Fruit fly (Drosophila melanogaster): ENCODE results near the gene CG15531.
A peak's percentile ranks its signal among the peaks of the same experiment; 100 is the strongest.

The CG15531 gene

dm6 chr3R:30196128-30196527, at the start of gene CG15531:
TSS of gene CG15531 (minus strand) at chr3R:30196228.
- TF ChIP-seq CTCF (optimal IDR thresholded peaks at IDR 0.05) (no peak), CG8478 (optimal IDR thresholded peaks at IDR 0.05) (no peak)

- TF ChIP-seq CG8478 (optimal IDR thresholded peaks at IDR 0.05) (no peak), CTCF (optimal IDR thresholded peaks at IDR 0.05) (no peak)
Measured at dm6 chr3R:30243262-30243815, 47.3 kb upstream of the CG15531 start, which contains the start of gene CG9737. TSS of gene CG9737 (minus strand) at chr3R:30243312.

- no peak for TF ChIP-seq CTCF (optimal IDR thresholded peaks at IDR 0.05)
- TF ChIP-seq CG8478 (optimal IDR thresholded peaks at IDR 0.05), result no peak
Measured at dm6 chr3R:30240245-30240644, 44.2 kb upstream of the CG15531 start.

dm6 chr3R:30237634-30238033, 41.6 kb upstream of the CG15531 start, which contains the start of gene CG43448:
TSS of gene CG43448 (minus strand) at chr3R:30237734.
- TF ChIP-seq CG8478 (optimal IDR thresholded peaks at IDR 0.05), result no peak
- no peak for TF ChIP-seq CTCF (optimal IDR thresholded peaks at IDR 0.05)

dm6 chr3R:30236994-30237393, 41.0 kb upstream of the CG15531 start:
- TF ChIP-seq CG8478 (optimal IDR thresholded peaks at IDR 0.05), result no peak
- TF ChIP-seq CTCF (optimal IDR thresholded peaks at IDR 0.05), result no peak

- no peak for TF ChIP-seq CG8478 (optimal IDR thresholded peaks at IDR 0.05)
- no peak for TF ChIP-seq CTCF (optimal IDR thresholded peaks at IDR 0.05)
Measured at dm6 chr3R:30235253-30235652, 39.2 kb upstream of the CG15531 start.

- no peak for TF ChIP-seq CTCF (optimal IDR thresholded peaks at IDR 0.05)
- no peak for TF ChIP-seq CG8478 (optimal IDR thresholded peaks at IDR 0.05)
Measured at dm6 chr3R:30224577-30224976, 28.5 kb upstream of the CG15531 start.

- no peak for TF ChIP-seq CG8478 (optimal IDR thresholded peaks at IDR 0.05)
- TF ChIP-seq CTCF (optimal IDR thresholded peaks at IDR 0.05), result no peak
Measured at dm6 chr3R:30222236-30222635, 26.2 kb upstream of the CG15531 start.

- no peak for TF ChIP-seq CTCF (optimal IDR thresholded peaks at IDR 0.05)
- TF ChIP-seq CG8478 (optimal IDR thresholded peaks at IDR 0.05), result no peak
Measured at dm6 chr3R:30216210-30216609, 20.2 kb upstream of the CG15531 start, which contains the start of gene CecC. TSS of gene CecC (plus strand) at chr3R:30216484.

- TF ChIP-seq CG8478 (optimal IDR thresholded peaks at IDR 0.05), result no peak
- TF ChIP-seq CTCF (optimal IDR thresholded peaks at IDR 0.05), result no peak
Measured at dm6 chr3R:30215020-30215419, 19.0 kb upstream of the CG15531 start.

- TF ChIP-seq CTCF (optimal IDR thresholded peaks at IDR 0.05) (no peak), CG8478 (optimal IDR thresholded peaks at IDR 0.05) (no peak)
Measured at dm6 chr3R:30213697-30214096, 17.7 kb upstream of the CG15531 start, which contains the start of gene CecB. TSS of gene CecB (minus strand) at chr3R:30213797.

- no peak for TF ChIP-seq CTCF (optimal IDR thresholded peaks at IDR 0.05)
- TF ChIP-seq CG8478 (optimal IDR thresholded peaks at IDR 0.05), result no peak
Measured at dm6 chr3R:30211856-30212255, 15.8 kb upstream of the CG15531 start, which contains the start of gene CecA2. TSS of gene CecA2 (plus strand) at chr3R:30212156.

- TF ChIP-seq CTCF (optimal IDR thresholded peaks at IDR 0.05) (no peak), CG8478 (optimal IDR thresholded peaks at IDR 0.05) (no peak)
Measured at dm6 chr3R:30210560-30210959, 14.5 kb upstream of the CG15531 start, which contains the start of gene CecA1. TSS of gene CecA1 (plus strand) at chr3R:30210874.

- TF ChIP-seq CG8478 (optimal IDR thresholded peaks at IDR 0.05) (no peak), CTCF (optimal IDR thresholded peaks at IDR 0.05) (no peak)
Measured at dm6 chr3R:30209648-30210047, 13.6 kb upstream of the CG15531 start, which contains the start of gene Anp. TSS of gene Anp (plus strand) at chr3R:30209948.

- TF ChIP-seq CG8478 (optimal IDR thresholded peaks at IDR 0.05) (no peak), CTCF (optimal IDR thresholded peaks at IDR 0.05) (peak; percentile 43 to 88)
Measured at dm6 chr3R:30208766-30209484, 12.9 kb upstream of the CG15531 start, which contains the start of gene RpS7. TSS of gene RpS7 (minus strand) at chr3R:30209020.

dm6 chr3R:30208011-30208410, 12.0 kb upstream of the CG15531 start:
- TF ChIP-seq CG8478 (optimal IDR thresholded peaks at IDR 0.05) (no peak), CTCF (optimal IDR thresholded peaks at IDR 0.05) (no peak)

All from S2 (cell line).